Worm (Caenorhabditis elegans) whole organism, early embryonic: ENCODE data around the gene folr-1.

ENCODE experiments used
- B0310.2 ChIP-seq: sonication (generic microtip); optimal IDR thresholded peaks from 2 replicates; lab custom pipeline; 2016; ENCODE audit warnings: mild to moderate bottlenecking, missing genetic modification characterization, missing compliant biosample characterization
- F13C5.2 ChIP-seq: sonication (generic microtip); optimal IDR thresholded peaks from 2 replicates; lab custom pipeline; 2017; ENCODE audit warnings: mild to moderate bottlenecking, missing genetic modification characterization, inconsistent platforms, missing compliant biosample characterization
- aly-1 ChIP-seq: sonication (generic microtip); optimal IDR thresholded peaks from 2 replicates; lab custom pipeline; 2016; ENCODE audit warnings: missing genetic modification characterization, missing compliant biosample characterization
- ama-1 ChIP-seq: fragments of 150-350 bp; optimal IDR thresholded peaks from 2 replicates; lab custom pipeline; 2014
- ceh-13 ChIP-seq: fragments of 200-800 bp; sonication (Bioruptor generic); optimal IDR thresholded peaks from 2 replicates; lab custom pipeline; 2018; ENCODE audit warnings: mild to moderate bottlenecking, missing genetic modification characterization, missing compliant biosample characterization
- ceh-36 ChIP-seq: sonication (generic microtip); optimal IDR thresholded peaks from 2 replicates; lab custom pipeline; 2016; ENCODE audit warnings: missing genetic modification characterization, inconsistent platforms, missing compliant biosample characterization
- ets-7 ChIP-seq: sonication (generic microtip); optimal IDR thresholded peaks from 2 replicates; lab custom pipeline; 2016; ENCODE audit warnings: missing genotype, missing genetic modification characterization, missing compliant biosample characterization
- flt-1 ChIP-seq: fragments of 200-800 bp; sonication (Bioruptor generic); IDR thresholded peaks from 2 replicates; pipeline ENCODE4 v1.3.6; 2022; ENCODE audit warnings: missing genetic modification characterization, missing compliant biosample characterization
- hmbx-1 ChIP-seq: sonication (generic microtip); optimal IDR thresholded peaks from 2 replicates; lab custom pipeline; 2016; ENCODE audit warnings: mild to moderate bottlenecking, missing genetic modification characterization, missing compliant biosample characterization
- hmg-4 ChIP-seq: fragments of 200-800 bp; sonication (Bioruptor generic); optimal IDR thresholded peaks from 2 replicates; lab custom pipeline; 2018; ENCODE audit warnings: mild to moderate bottlenecking, missing genetic modification characterization, missing compliant biosample characterization
- hnd-1 ChIP-seq: sonication (generic microtip); optimal IDR thresholded peaks from 2 replicates; lab custom pipeline; 2016; ENCODE audit warnings: missing genetic modification characterization, missing compliant biosample characterization
- pes-1 ChIP-seq: fragments of 200-800 bp; sonication (Bioruptor generic); IDR thresholded peaks from 2 replicates; pipeline ENCODE4 v1.3.6; 2022; ENCODE audit warnings: missing genetic modification reagents, missing genetic modification characterization, missing compliant biosample characterization
- scrt-1 ChIP-seq: fragments of 200-800 bp; sonication (Bioruptor generic); IDR thresholded peaks from 2 replicates; pipeline ENCODE4 v1.3.6; 2022; ENCODE audit warnings: missing genetic modification characterization, missing compliant biosample characterization
- sea-1 ChIP-seq: fragments of 200-800 bp; sonication (Bioruptor generic); conservative IDR thresholded peaks from 2 replicates; pipeline ENCODE4 v1.3.6; 2022; ENCODE audit warnings: missing genetic modification characterization, missing compliant biosample characterization
- tbx-11 ChIP-seq: fragments of 200-800 bp; sonication (Bioruptor generic); IDR thresholded peaks from 2 replicates; pipeline ENCODE4 v1.3.6; 2022; ENCODE audit warnings: missing genetic modification characterization, missing compliant biosample characterization
- tbx-37 ChIP-seq: fragments of 200-800 bp; sonication (Bioruptor generic); conservative IDR thresholded peaks from 2 replicates; pipeline ENCODE4 v1.3.6; 2022; ENCODE audit warnings: missing genetic modification reagents, missing genetic modification characterization, missing compliant biosample characterization
- tra-4 ChIP-seq: sonication (generic microtip); optimal IDR thresholded peaks from 2 replicates; lab custom pipeline; 2017; ENCODE audit warnings: missing genetic modification characterization, missing compliant biosample characterization

The folr-1 gene

DNA sequence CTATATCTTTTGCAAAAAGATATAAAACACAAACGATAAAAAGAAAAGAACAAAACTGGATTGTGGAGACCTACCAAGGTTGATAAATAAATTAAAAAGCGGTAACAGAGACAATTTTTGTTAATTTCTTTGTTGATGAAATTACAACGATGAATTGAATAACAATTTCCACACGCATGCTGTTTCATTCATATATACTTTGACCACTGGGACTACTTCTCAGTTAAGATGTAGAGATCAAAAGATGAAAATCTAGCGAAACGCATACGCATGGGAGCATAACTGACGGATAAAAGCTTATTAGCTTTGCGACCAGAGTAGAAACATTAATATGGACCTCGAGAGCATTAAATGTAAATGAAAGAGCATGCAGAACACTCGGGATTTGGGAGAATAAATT lies 37.0 kb downstream of the folr-1 start:
- TF ChIP-seq tbx-37 (GFP tag; lab: Robert Waterston, UW) (no peak), B0310.2 (no peak), ceh-36 (tag; lab: Kevin White, UChicago) (no peak), scrt-1 (GFP tag; lab: Robert Waterston, UW) (no peak), ama-1 (no peak), hmbx-1 (tag; lab: Kevin White, UChicago) (no peak), ets-7 (tag; lab: Kevin White, UChicago) (no peak), pes-1 (GFP tag; lab: Robert Waterston, UW) (no peak)

DNA sequence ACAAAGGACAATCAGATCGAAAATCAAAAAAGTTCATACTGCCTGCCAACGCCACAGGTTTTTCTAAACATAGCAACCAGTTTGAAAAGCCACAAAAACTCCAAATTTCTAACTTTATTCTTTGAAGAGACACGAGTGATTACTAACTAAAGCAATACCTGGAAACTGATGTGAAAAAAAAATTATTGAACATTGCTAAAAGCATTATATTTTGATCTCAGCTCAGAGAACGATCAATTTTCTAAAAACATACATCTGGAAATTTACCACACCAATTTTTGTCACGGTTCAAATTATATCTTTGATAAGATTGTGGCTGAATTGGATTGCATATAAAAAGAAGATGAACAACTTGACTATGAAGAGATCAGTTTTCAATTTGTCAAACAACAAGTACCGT lies 38.4 kb downstream of the folr-1 start:
- no peak for TF ChIP-seq hmg-4 (GFP tag; lab: Kevin White, UChicago)
- no peak for TF ChIP-seq scrt-1 (GFP tag; lab: Robert Waterston, UW)
- no peak for TF ChIP-seq B0310.2
- no peak for TF ChIP-seq ama-1
- TF ChIP-seq aly-1 (tag; lab: Kevin White, UChicago), result no peak
- no peak for TF ChIP-seq F13C5.2 (tag; lab: Kevin White, UChicago)
- no peak for TF ChIP-seq pes-1 (GFP tag; lab: Robert Waterston, UW)
- TF ChIP-seq tra-4 (tag; lab: Kevin White, UChicago), result no peak

DNA sequence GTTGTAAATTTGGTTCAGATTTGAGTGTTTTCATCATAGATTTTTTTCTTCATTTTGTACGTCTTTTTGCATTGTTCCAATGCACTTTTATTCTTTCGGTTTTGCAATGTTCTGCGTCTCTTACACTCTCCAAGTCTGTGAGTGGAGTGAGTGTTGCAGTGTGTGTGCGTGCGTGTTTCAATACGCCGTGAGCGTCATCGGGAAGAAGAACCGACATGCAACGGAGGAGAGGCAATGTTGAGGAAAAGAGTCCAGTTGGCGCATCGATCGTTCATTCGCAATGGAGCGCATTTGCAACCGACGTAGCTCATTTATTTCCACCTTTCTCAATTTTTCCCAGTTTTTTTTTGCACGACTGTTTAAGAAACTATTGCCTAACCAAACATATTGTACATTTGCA lies 39.5 kb downstream of the folr-1 start, which contains the start of gene ZC506.1:
ZC506.1 (plus strand) TSS at position 400 of the 400 bp plus-strand sequence.
- no peak for TF ChIP-seq scrt-1 (GFP tag; lab: Robert Waterston, UW)
- no peak for TF ChIP-seq ceh-36 (tag; lab: Kevin White, UChicago)
- TF ChIP-seq hnd-1 (tag; lab: Kevin White, UChicago), result no peak
- peak; percentile 68 for TF ChIP-seq hmg-4 (GFP tag; lab: Kevin White, UChicago)
- TF ChIP-seq tra-4 (tag; lab: Kevin White, UChicago), result no peak
- TF ChIP-seq tbx-37 (GFP tag; lab: Robert Waterston, UW), result no peak
- TF ChIP-seq ceh-13, result no peak
- TF ChIP-seq hmbx-1 (tag; lab: Kevin White, UChicago), result no peak
- TF ChIP-seq F13C5.2 (tag; lab: Kevin White, UChicago), result peak; percentile 93
- TF ChIP-seq B0310.2, result peak; percentile 4
- peak; percentile 44; the same call in 1 of the 2 replicates for TF ChIP-seq flt-1 (GFP tag; lab: Robert Waterston, UW)
- TF ChIP-seq ets-7 (tag; lab: Kevin White, UChicago), result peak; percentile 36
- no peak for TF ChIP-seq ama-1
- no peak for TF ChIP-seq aly-1 (tag; lab: Kevin White, UChicago)
- no peak for TF ChIP-seq sea-1 (GFP tag; lab: Robert Waterston, UW)
- TF ChIP-seq pes-1 (GFP tag; lab: Robert Waterston, UW), result no peak
- peak; percentile 52; the same call in 1 of the 2 replicates for TF ChIP-seq tbx-11 (GFP tag; lab: Robert Waterston, UW)

DNA sequence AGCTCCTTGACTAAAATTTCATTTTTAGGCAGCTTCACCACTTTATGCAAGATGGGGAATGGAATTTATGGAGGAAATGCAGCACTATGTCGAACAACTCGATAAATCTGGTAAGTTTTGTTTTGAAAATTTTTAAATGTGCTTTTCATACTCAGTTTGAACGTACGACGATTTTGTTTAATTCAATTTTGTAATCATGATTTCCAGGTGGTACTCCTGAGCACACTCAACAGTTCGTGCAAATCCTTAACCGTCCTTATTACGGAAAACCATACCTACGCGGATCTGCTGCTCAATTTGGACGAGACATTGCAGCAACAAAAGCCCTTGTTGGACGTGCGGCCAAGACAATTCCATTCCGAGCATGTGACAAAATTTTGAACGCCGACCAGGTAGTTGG lies 43.4 kb downstream of the folr-1 start:
- TF ChIP-seq tbx-11 (GFP tag; lab: Robert Waterston, UW) (no peak), pes-1 (GFP tag; lab: Robert Waterston, UW) (no peak), ceh-13 (no peak), tbx-37 (GFP tag; lab: Robert Waterston, UW) (no peak), hmg-4 (GFP tag; lab: Kevin White, UChicago) (no peak), hnd-1 (tag; lab: Kevin White, UChicago) (no peak)

DNA sequence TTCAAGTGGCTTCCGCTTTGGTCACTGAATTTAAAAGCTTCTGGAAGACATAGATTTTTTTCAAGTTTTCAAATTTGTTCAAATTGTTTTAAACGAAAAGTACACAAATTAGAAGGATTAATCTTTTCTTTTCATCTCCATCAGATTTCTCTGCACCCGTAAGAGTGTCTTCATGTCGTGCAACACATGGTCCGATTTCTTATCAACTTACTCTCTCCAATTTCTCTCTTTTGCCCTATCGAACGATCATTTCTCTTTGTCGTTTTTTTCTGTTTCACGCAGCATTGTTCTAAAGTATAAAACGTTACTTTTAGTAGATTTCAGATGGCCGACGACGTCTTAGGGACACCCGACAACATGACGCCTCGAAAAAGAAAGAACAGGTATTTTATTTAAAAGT lies 46.2 kb downstream of the folr-1 start, which contains the start of gene pssy-1:
pssy-1 (plus strand) TSS at position 318 of the 400 bp plus-strand sequence.
- no peak for TF ChIP-seq aly-1 (tag; lab: Kevin White, UChicago)
- no peak for TF ChIP-seq pes-1 (GFP tag; lab: Robert Waterston, UW)
- TF ChIP-seq hmg-4 (GFP tag; lab: Kevin White, UChicago), result no peak
- TF ChIP-seq F13C5.2 (tag; lab: Kevin White, UChicago), result no peak
- no peak for TF ChIP-seq ama-1
- no peak for TF ChIP-seq tbx-11 (GFP tag; lab: Robert Waterston, UW)
- no peak for TF ChIP-seq scrt-1 (GFP tag; lab: Robert Waterston, UW)
- no peak for TF ChIP-seq hmbx-1 (tag; lab: Kevin White, UChicago)
- no peak for TF ChIP-seq ceh-36 (tag; lab: Kevin White, UChicago)
- no peak for TF ChIP-seq sea-1 (GFP tag; lab: Robert Waterston, UW)
- no peak for TF ChIP-seq hnd-1 (tag; lab: Kevin White, UChicago)
- no peak for TF ChIP-seq B0310.2
- TF ChIP-seq flt-1 (GFP tag; lab: Robert Waterston, UW), result no peak
- TF ChIP-seq ceh-13, result no peak
- no peak for TF ChIP-seq tbx-37 (GFP tag; lab: Robert Waterston, UW)
- TF ChIP-seq ets-7 (tag; lab: Kevin White, UChicago), result no peak
- no peak for TF ChIP-seq tra-4 (tag; lab: Kevin White, UChicago)
